Fruit fly (Drosophila melanogaster) whole organism, prepupa: ENCODE measurements around the gene CG4374.

Experiments
- Blimp-1 ChIP-seq: fragments of 200-800 bp; sonication (Bioruptor generic); optimal IDR thresholded peaks from 3 replicates; lab custom pipeline; 2017; ENCODE audit warnings: missing biosample characterization, missing genetic modification characterization, mild to moderate bottlenecking, moderate library complexity, missing genetic modification reagents
- CG10631 ChIP-seq: fragments of 200-800 bp; sonication (Bioruptor generic); optimal IDR thresholded peaks from 2 replicates; lab custom pipeline; 2016; ENCODE audit warnings: missing biosample characterization, missing genetic modification characterization
- CG10669 ChIP-seq: fragments of 200-800 bp; sonication (Bioruptor generic); optimal IDR thresholded peaks from 3 replicates; lab custom pipeline; 2018; ENCODE audit warnings: missing biosample characterization, mild to moderate bottlenecking, missing genetic modification characterization, moderate library complexity
- CG11294 ChIP-seq: fragments of 200-800 bp; sonication (Bioruptor generic); IDR thresholded peaks from 2 replicates; pipeline ENCODE4 v1.3.6; 2022; ENCODE audit warnings: missing biosample characterization, missing genetic modification characterization
- CG11762 ChIP-seq: fragments of 200-800 bp; sonication (Bioruptor generic); optimal IDR thresholded peaks from 3 replicates; lab custom pipeline; 2016; ENCODE audit warnings: missing biosample characterization, missing genetic modification characterization; ENCODE audit not compliant: insufficient read depth
- CG15336 ChIP-seq: fragments of 200-800 bp; sonication (Bioruptor generic); IDR thresholded peaks from 2 replicates; pipeline ENCODE4 v1.3.6; 2022; ENCODE audit warnings: missing biosample characterization, missing genetic modification characterization
- CG1621 ChIP-seq: fragments of 200-800 bp; sonication (Bioruptor generic); optimal IDR thresholded peaks from 3 replicates; lab custom pipeline; 2018; ENCODE audit warnings: missing biosample characterization, mild to moderate bottlenecking, missing genetic modification characterization
- CG3032 ChIP-seq: fragments of 200-800 bp; optimal IDR thresholded peaks from 2 replicates; lab custom pipeline; 2019; ENCODE audit warnings: missing biosample characterization, mild to moderate bottlenecking, missing genetic modification characterization, moderate library complexity
- CG32006 ChIP-seq: fragments of 200-800 bp; sonication (Bioruptor generic); optimal IDR thresholded peaks from 3 replicates; lab custom pipeline; 2017; ENCODE audit warnings: missing biosample characterization, mild to moderate bottlenecking, missing genetic modification characterization
- CG34406 ChIP-seq: fragments of 200-800 bp; sonication (Bioruptor generic); optimal IDR thresholded peaks from 3 replicates; lab custom pipeline; 2016; ENCODE audit warnings: missing biosample characterization, missing genetic modification characterization
- CG3919 ChIP-seq: fragments of 200-800 bp; sonication (Bioruptor generic); optimal IDR thresholded peaks from 3 replicates; lab custom pipeline; 2016; ENCODE audit warnings: missing biosample characterization, missing genetic modification characterization
- CG4318 ChIP-seq: fragments of 200-800 bp; sonication (Bioruptor generic); optimal IDR thresholded peaks from 3 replicates; lab custom pipeline; 2017; ENCODE audit warnings: missing biosample characterization, mild to moderate bottlenecking, missing genetic modification characterization
- CG6163 ChIP-seq: fragments of 200-800 bp; sonication (Bioruptor generic); IDR thresholded peaks from 3 replicates; pipeline ENCODE4 v1.3.6; 2022; ENCODE audit warnings: missing biosample characterization, missing genetic modification characterization
- CG6276 ChIP-seq: fragments of 200-800 bp; sonication (Bioruptor generic); optimal IDR thresholded peaks from 2 replicates; lab custom pipeline; 2017; ENCODE audit warnings: missing biosample characterization, mild to moderate bottlenecking, missing genetic modification characterization
- CG6792 ChIP-seq: fragments of 200-800 bp; sonication (Bioruptor generic); optimal IDR thresholded peaks from 3 replicates; lab custom pipeline; 2016; ENCODE audit warnings: missing biosample characterization, missing genetic modification characterization
- CG6808 ChIP-seq: fragments of 200-800 bp; sonication (Bioruptor generic); optimal IDR thresholded peaks from 3 replicates; lab custom pipeline; 2017; ENCODE audit warnings: missing biosample characterization, missing genetic modification characterization, mild to moderate bottlenecking, moderate library complexity, missing genetic modification reagents
- CG6854 ChIP-seq: fragments of 200-800 bp; sonication (Bioruptor generic); optimal IDR thresholded peaks from 2 replicates; lab custom pipeline; 2017; ENCODE audit warnings: missing biosample characterization, mild to moderate bottlenecking, missing genetic modification characterization
- CG8119 ChIP-seq: fragments of 200-800 bp; sonication (Bioruptor generic); IDR thresholded peaks from 3 replicates; pipeline ENCODE4 v1.3.6; 2022; ENCODE audit warnings: missing biosample characterization, missing genetic modification characterization
- CG8632 ChIP-seq: fragments of 200-800 bp; sonication (Bioruptor generic); optimal IDR thresholded peaks from 3 replicates; lab custom pipeline; 2016; ENCODE audit warnings: missing biosample characterization, missing genetic modification characterization
- Eip75B ChIP-seq: fragments of 200-800 bp; sonication (Bioruptor generic); optimal IDR thresholded peaks from 3 replicates; lab custom pipeline; 2016; ENCODE audit warnings: missing biosample characterization, missing genetic modification characterization
- Ets21C ChIP-seq: fragments of 200-800 bp; sonication (Bioruptor generic); optimal IDR thresholded peaks from 3 replicates; lab custom pipeline; 2016; ENCODE audit warnings: missing biosample characterization, missing genetic modification characterization
- Ets96B ChIP-seq: fragments of 200-800 bp; optimal IDR thresholded peaks from 2 replicates; lab custom pipeline; 2019; ENCODE audit warnings: missing biosample characterization, mild to moderate bottlenecking, missing genetic modification characterization, moderate library complexity
- Gug ChIP-seq: fragments of 200-800 bp; sonication (Bioruptor generic); IDR thresholded peaks from 2 replicates; pipeline ENCODE4 v1.3.6; 2022; ENCODE audit warnings: missing biosample characterization, missing genetic modification characterization
- Hr38 ChIP-seq: sonication (Bioruptor generic); optimal IDR thresholded peaks from 2 replicates; lab custom pipeline; 2016; ENCODE audit warnings: missing biosample characterization, missing genetic modification characterization
- Hr39 ChIP-seq: fragments of 200-800 bp; sonication (Bioruptor generic); optimal IDR thresholded peaks from 2 replicates; lab custom pipeline; 2016; ENCODE audit warnings: missing biosample characterization, missing genetic modification characterization
- Hr4 ChIP-seq: fragments of 200-800 bp; sonication (Bioruptor generic); optimal IDR thresholded peaks from 3 replicates; lab custom pipeline; 2016; ENCODE audit warnings: missing biosample characterization, missing genetic modification characterization
- Lpt ChIP-seq: fragments of 200-800 bp; sonication (Bioruptor generic); optimal IDR thresholded peaks from 3 replicates; lab custom pipeline; 2016; ENCODE audit warnings: missing biosample characterization, missing genetic modification characterization
- Met ChIP-seq: fragments of 200-800 bp; sonication (Bioruptor generic); optimal IDR thresholded peaks from 3 replicates; lab custom pipeline; 2016; ENCODE audit warnings: missing biosample characterization, missing genetic modification characterization
- OdsH ChIP-seq: fragments of 200-800 bp; sonication (Bioruptor generic); optimal IDR thresholded peaks from 3 replicates; lab custom pipeline; 2016; ENCODE audit warnings: missing biosample characterization, missing genetic modification characterization
- Smox ChIP-seq: fragments of 200-800 bp; sonication (Bioruptor generic); optimal IDR thresholded peaks from 3 replicates; lab custom pipeline; 2016; ENCODE audit warnings: missing biosample characterization, missing genetic modification characterization
- Sox102F ChIP-seq: fragments of 200-800 bp; sonication (Bioruptor generic); optimal IDR thresholded peaks from 2 replicates; lab custom pipeline; 2016; ENCODE audit warnings: missing biosample characterization, mild to moderate bottlenecking, missing genetic modification characterization
- Sox14 ChIP-seq: fragments of 200-800 bp; sonication (Bioruptor generic); optimal IDR thresholded peaks from 3 replicates; lab custom pipeline; 2016; ENCODE audit warnings: missing biosample characterization, missing genetic modification characterization
- achi ChIP-seq: fragments of 200-800 bp; sonication (Bioruptor generic); optimal IDR thresholded peaks from 3 replicates; lab custom pipeline; 2016; ENCODE audit warnings: missing biosample characterization, missing genetic modification characterization
- acj6 ChIP-seq: fragments of 200-800 bp; sonication (Bioruptor generic); optimal IDR thresholded peaks from 3 replicates; lab custom pipeline; 2016; ENCODE audit warnings: missing biosample characterization, missing genetic modification characterization
- cyc ChIP-seq: fragments of 200-800 bp; sonication (Bioruptor generic); optimal IDR thresholded peaks from 3 replicates; lab custom pipeline; 2016; ENCODE audit warnings: missing biosample characterization, missing genetic modification characterization
- dac ChIP-seq: fragments of 200-800 bp; sonication (Bioruptor generic); optimal IDR thresholded peaks from 2 replicates; lab custom pipeline; 2017; ENCODE audit warnings: missing biosample characterization, mild to moderate bottlenecking, missing genetic modification characterization
- dsx ChIP-seq: fragments of 200-800 bp; optimal IDR thresholded peaks from 3 replicates; lab custom pipeline; 2019; ENCODE audit warnings: missing biosample characterization, mild to moderate bottlenecking, missing genetic modification characterization, moderate library complexity; ENCODE audit not compliant: poor library complexity, severe bottlenecking
- eg ChIP-seq: fragments of 200-800 bp; sonication (Bioruptor generic); IDR thresholded peaks from 3 replicates; pipeline ENCODE4 v1.3.6; 2022; ENCODE audit warnings: missing biosample characterization, missing genetic modification characterization
- fd59A ChIP-seq: fragments of 200-800 bp; sonication (Bioruptor generic); optimal IDR thresholded peaks from 2 replicates; lab custom pipeline; 2017; ENCODE audit warnings: missing biosample characterization, mild to moderate bottlenecking, missing genetic modification characterization, missing genetic modification reagents
- fd85E ChIP-seq: fragments of 200-800 bp; sonication (Bioruptor generic); optimal IDR thresholded peaks from 3 replicates; lab custom pipeline; 2016; ENCODE audit warnings: missing biosample characterization, missing genetic modification characterization
- fkh ChIP-seq: fragments of 200-800 bp; sonication (Bioruptor generic); optimal IDR thresholded peaks from 3 replicates; lab custom pipeline; 2017; ENCODE audit warnings: missing biosample characterization, mild to moderate bottlenecking, missing genetic modification characterization, moderate library complexity
- lz ChIP-seq: fragments of 200-800 bp; sonication (Bioruptor generic); optimal IDR thresholded peaks from 3 replicates; lab custom pipeline; 2016; ENCODE audit warnings: missing biosample characterization, missing genetic modification characterization
- net ChIP-seq: fragments of 200-800 bp; sonication (Bioruptor generic); optimal IDR thresholded peaks from 3 replicates; lab custom pipeline; 2016; ENCODE audit warnings: missing biosample characterization, missing genetic modification characterization
- pdm3 ChIP-seq: fragments of 200-800 bp; sonication (Bioruptor generic); optimal IDR thresholded peaks from 3 replicates; lab custom pipeline; 2016; ENCODE audit warnings: missing biosample characterization, missing genetic modification characterization
- spab ChIP-seq: fragments of 200-800 bp; sonication (Bioruptor generic); optimal IDR thresholded peaks from 2 replicates; lab custom pipeline; 2017; ENCODE audit warnings: missing biosample characterization, mild to moderate bottlenecking, missing genetic modification characterization, missing genetic modification reagents
- ss ChIP-seq, 2 experiments: fragments of 200-800 bp; sonication (Bioruptor generic); optimal IDR thresholded peaks; 2 replicates in 1 of 2; 3 replicates in 1 of 2; lab custom pipeline; 2017 to 2018; ENCODE audit warnings: mild to moderate bottlenecking in 2 of 2, missing biosample characterization in 2 of 2, missing genetic modification characterization in 2 of 2, moderate library complexity in 1 of 2
- svp ChIP-seq: fragments of 200-800 bp; sonication (Bioruptor generic); peaks from one replicate; lab custom pipeline; 2016; ENCODE audit warnings: missing biosample characterization, missing genetic modification characterization
- vri ChIP-seq: fragments of 200-800 bp; sonication (Bioruptor generic); optimal IDR thresholded peaks from 3 replicates; lab custom pipeline; 2016; ENCODE audit warnings: missing biosample characterization, mild to moderate bottlenecking, missing genetic modification characterization

CG4374 gene

DNA sequence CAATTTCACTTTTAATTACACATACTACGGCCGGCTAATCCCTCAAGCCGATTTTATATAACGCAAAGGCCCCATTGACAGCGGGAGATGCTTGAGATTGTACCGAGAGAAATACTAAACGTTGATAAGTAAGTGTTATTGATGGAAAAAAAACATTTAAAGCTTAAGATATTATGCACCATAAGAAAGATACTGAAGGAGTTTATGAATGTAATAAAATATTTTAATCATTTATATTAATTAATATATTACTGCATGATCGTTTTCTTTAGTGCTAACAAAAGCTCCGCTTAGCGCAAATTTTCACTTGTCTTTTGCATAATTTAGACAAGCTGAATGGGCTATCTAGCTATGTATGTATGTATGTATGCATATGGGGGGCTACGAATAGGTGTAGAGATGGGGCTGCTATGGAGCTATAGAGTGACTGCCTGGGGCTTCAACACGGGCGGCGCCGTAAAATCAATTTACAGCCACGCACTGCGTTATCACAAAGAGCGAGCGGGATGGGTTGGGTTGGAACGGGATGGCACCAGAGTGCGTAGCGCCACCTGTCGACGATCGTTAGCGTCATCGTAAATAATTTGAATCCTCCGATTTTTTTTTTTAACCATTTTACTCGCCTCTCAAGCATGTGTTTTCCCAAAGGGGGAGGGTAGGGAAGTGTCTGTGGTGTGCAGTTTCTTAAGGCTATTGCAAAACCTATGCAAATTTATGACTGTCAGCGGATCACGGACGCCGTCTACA, 75.4 kb downstream of the CG4374 start (continued):
- TF ChIP-seq CG6792 (no peak), fkh (GFP tag; lab: Kevin White, UChicago) (no peak), dsx (no peak), cyc (GFP tag; lab: Kevin White, UChicago) (no peak), CG10669 (GFP tag; lab: Kevin White, UChicago) (no peak), CG15336 (peak; percentile 69), Eip75B (GFP tag; lab: Kevin White, UChicago) (no peak), CG8632 (no peak), Gug (GFP tag; lab: Robert Waterston, UW) (no peak), CG34406 (GFP tag; lab: Kevin White, UChicago) (no peak), CG6854 (GFP tag; lab: Kevin White, UChicago) (no peak), Blimp-1 (no peak), Lpt (peak; percentile 19), ss (GFP tag; optimal IDR thresholded peaks at IDR 0.05; lab: Kevin White, UChicago) (no peak), spab (no peak), achi (GFP tag; lab: Kevin White, UChicago) (peak; percentile 2), lz (no peak), Smox (GFP tag; lab: Kevin White, UChicago) (no peak), CG3032 (tag; lab: Kevin White, UChicago) (no peak)

dm6 chr3R:23395720-23396119, 76.4 kb downstream of the CG4374 start:
- TF ChIP-seq CG11294 (GFP tag; lab: Robert Waterston, UW) (peak; percentile 23), CG3032 (tag; lab: Kevin White, UChicago) (no peak), CG10631 (GFP tag; lab: Kevin White, UChicago) (peak; percentile 25), Hr39 (GFP tag; lab: Kevin White, UChicago) (no peak), Lpt (peak; percentile 60), CG6163 (peak; percentile 69; the same call in 2 of the 3 replicates), CG3919 (GFP tag; lab: Kevin White, UChicago) (peak; percentile 43), Blimp-1 (no peak), CG6276 (GFP tag; lab: Kevin White, UChicago) (peak; percentile 72), cyc (GFP tag; lab: Kevin White, UChicago) (no peak), Sox14 (GFP tag; lab: Kevin White, UChicago) (peak; percentile 33), CG1621 (tag; lab: Kevin White, UChicago) (no peak), achi (GFP tag; lab: Kevin White, UChicago) (peak; percentile 45), OdsH (GFP tag; lab: Kevin White, UChicago) (peak; percentile 49), Gug (GFP tag; lab: Robert Waterston, UW) (peak; percentile 52; the same call in 1 of the 2 replicates), pdm3 (GFP tag; lab: Kevin White, UChicago) (peak; percentile 35), fd59A (no peak), Hr38 (GFP tag; lab: Kevin White, UChicago) (no peak), CG32006 (GFP tag; lab: Kevin White, UChicago) (peak; percentile 83), dac (GFP tag; lab: Kevin White, UChicago) (peak; percentile 61), CG11762 (peak; percentile 11), vri (GFP tag; lab: Kevin White, UChicago) (no peak), CG8119 (peak; percentile 85), lz (no peak), Met (GFP tag; lab: Kevin White, UChicago) (no peak), fd85E (GFP tag; lab: Kevin White, UChicago) (no peak), acj6 (GFP tag; lab: Kevin White, UChicago) (peak; percentile 3), Ets21C (GFP tag; lab: Kevin White, UChicago) (no peak), svp (GFP tag; lab: Kevin White, UChicago) (peak; percentile 60), Sox102F (no peak), net (peak; percentile 40), Hr4 (GFP tag; lab: Kevin White, UChicago) (peak; percentile 82), Ets96B (tag; lab: Kevin White, UChicago) (no peak), CG6808 (no peak), CG34406 (GFP tag; lab: Kevin White, UChicago) (no peak), CG4318 (GFP tag; lab: Kevin White, UChicago) (peak; percentile 52), dsx (no peak), CG6854 (GFP tag; lab: Kevin White, UChicago) (no peak), CG10669 (GFP tag; lab: Kevin White, UChicago) (no peak), eg (peak; percentile 80), CG15336 (peak; percentile 87)
